Fruit fly (Drosophila melanogaster) whole organism, prepupa: ENCODE results near the gene CG4325.
A peak's percentile ranks its signal among the peaks of the same experiment; 100 is the strongest.

ENCODE experiments used
- Blimp-1 ChIP-seq: fragments of 200-800 bp; sonication (Bioruptor generic); optimal IDR thresholded peaks from 3 replicates; lab custom pipeline; 2017; ENCODE audit warnings: missing biosample characterization, missing genetic modification characterization, mild to moderate bottlenecking, moderate library complexity, missing genetic modification reagents
- CG10631 ChIP-seq: fragments of 200-800 bp; sonication (Bioruptor generic); optimal IDR thresholded peaks from 2 replicates; lab custom pipeline; 2016; ENCODE audit warnings: missing biosample characterization, missing genetic modification characterization
- CG10669 ChIP-seq: fragments of 200-800 bp; sonication (Bioruptor generic); optimal IDR thresholded peaks from 3 replicates; lab custom pipeline; 2018; ENCODE audit warnings: missing biosample characterization, mild to moderate bottlenecking, missing genetic modification characterization, moderate library complexity
- CG11294 ChIP-seq: fragments of 200-800 bp; sonication (Bioruptor generic); IDR thresholded peaks from 2 replicates; pipeline ENCODE4 v1.3.6; 2022; ENCODE audit warnings: missing biosample characterization, missing genetic modification characterization
- CG1621 ChIP-seq: fragments of 200-800 bp; sonication (Bioruptor generic); optimal IDR thresholded peaks from 3 replicates; lab custom pipeline; 2018; ENCODE audit warnings: missing biosample characterization, mild to moderate bottlenecking, missing genetic modification characterization
- CG16779 ChIP-seq: fragments of 200-800 bp; sonication (Bioruptor generic); optimal IDR thresholded peaks from 3 replicates; lab custom pipeline; 2017; ENCODE audit warnings: missing biosample characterization, mild to moderate bottlenecking, missing genetic modification characterization
- CG3032 ChIP-seq: fragments of 200-800 bp; optimal IDR thresholded peaks from 2 replicates; lab custom pipeline; 2019; ENCODE audit warnings: missing biosample characterization, mild to moderate bottlenecking, missing genetic modification characterization, moderate library complexity
- CG31627 ChIP-seq: fragments of 200-800 bp; sonication (Bioruptor generic); optimal IDR thresholded peaks from 3 replicates; lab custom pipeline; 2016; ENCODE audit warnings: missing biosample characterization, missing genetic modification characterization
- CG34406 ChIP-seq: fragments of 200-800 bp; sonication (Bioruptor generic); optimal IDR thresholded peaks from 3 replicates; lab custom pipeline; 2016; ENCODE audit warnings: missing biosample characterization, missing genetic modification characterization
- CG3919 ChIP-seq: fragments of 200-800 bp; sonication (Bioruptor generic); optimal IDR thresholded peaks from 3 replicates; lab custom pipeline; 2016; ENCODE audit warnings: missing biosample characterization, missing genetic modification characterization
- CG4318 ChIP-seq: fragments of 200-800 bp; sonication (Bioruptor generic); optimal IDR thresholded peaks from 3 replicates; lab custom pipeline; 2017; ENCODE audit warnings: missing biosample characterization, mild to moderate bottlenecking, missing genetic modification characterization
- CG6163 ChIP-seq: fragments of 200-800 bp; sonication (Bioruptor generic); IDR thresholded peaks from 3 replicates; pipeline ENCODE4 v1.3.6; 2022; ENCODE audit warnings: missing biosample characterization, missing genetic modification characterization
- CG6808 ChIP-seq: fragments of 200-800 bp; sonication (Bioruptor generic); optimal IDR thresholded peaks from 3 replicates; lab custom pipeline; 2017; ENCODE audit warnings: missing biosample characterization, missing genetic modification characterization, mild to moderate bottlenecking, moderate library complexity, missing genetic modification reagents
- CG6854 ChIP-seq: fragments of 200-800 bp; sonication (Bioruptor generic); optimal IDR thresholded peaks from 2 replicates; lab custom pipeline; 2017; ENCODE audit warnings: missing biosample characterization, mild to moderate bottlenecking, missing genetic modification characterization
- CG7368 ChIP-seq: fragments of 200-800 bp; sonication (Bioruptor generic); optimal IDR thresholded peaks from 3 replicates; lab custom pipeline; 2016; ENCODE audit warnings: missing biosample characterization, missing genetic modification characterization
- CG8119 ChIP-seq: fragments of 200-800 bp; sonication (Bioruptor generic); IDR thresholded peaks from 3 replicates; pipeline ENCODE4 v1.3.6; 2022; ENCODE audit warnings: missing biosample characterization, missing genetic modification characterization
- CG8632 ChIP-seq: fragments of 200-800 bp; sonication (Bioruptor generic); optimal IDR thresholded peaks from 3 replicates; lab custom pipeline; 2016; ENCODE audit warnings: missing biosample characterization, missing genetic modification characterization
- CG9139 ChIP-seq: fragments of 200-800 bp; sonication (Bioruptor generic); optimal IDR thresholded peaks from 3 replicates; lab custom pipeline; 2017; ENCODE audit warnings: missing biosample characterization, mild to moderate bottlenecking, missing genetic modification characterization
- Eip75B ChIP-seq: fragments of 200-800 bp; sonication (Bioruptor generic); optimal IDR thresholded peaks from 3 replicates; lab custom pipeline; 2016; ENCODE audit warnings: missing biosample characterization, missing genetic modification characterization
- Eip78C ChIP-seq: fragments of 200-800 bp; sonication (Bioruptor generic); peaks from one replicate; lab custom pipeline; 2016; ENCODE audit warnings: missing biosample characterization, missing genetic modification characterization
- Eip93F ChIP-seq: fragments of 200-800 bp; sonication (Bioruptor generic); optimal IDR thresholded peaks from 2 replicates; lab custom pipeline; 2016; ENCODE audit warnings: missing biosample characterization, mild to moderate bottlenecking, missing genetic modification characterization
- Ets21C ChIP-seq: fragments of 200-800 bp; sonication (Bioruptor generic); optimal IDR thresholded peaks from 3 replicates; lab custom pipeline; 2016; ENCODE audit warnings: missing biosample characterization, missing genetic modification characterization
- Ets96B ChIP-seq: fragments of 200-800 bp; optimal IDR thresholded peaks from 2 replicates; lab custom pipeline; 2019; ENCODE audit warnings: missing biosample characterization, mild to moderate bottlenecking, missing genetic modification characterization, moderate library complexity
- Gug ChIP-seq: fragments of 200-800 bp; sonication (Bioruptor generic); IDR thresholded peaks from 2 replicates; pipeline ENCODE4 v1.3.6; 2022; ENCODE audit warnings: missing biosample characterization, missing genetic modification characterization
- Hr38 ChIP-seq: sonication (Bioruptor generic); optimal IDR thresholded peaks from 2 replicates; lab custom pipeline; 2016; ENCODE audit warnings: missing biosample characterization, missing genetic modification characterization
- Hr39 ChIP-seq: fragments of 200-800 bp; sonication (Bioruptor generic); optimal IDR thresholded peaks from 2 replicates; lab custom pipeline; 2016; ENCODE audit warnings: missing biosample characterization, missing genetic modification characterization
- Hr4 ChIP-seq: fragments of 200-800 bp; sonication (Bioruptor generic); optimal IDR thresholded peaks from 3 replicates; lab custom pipeline; 2016; ENCODE audit warnings: missing biosample characterization, missing genetic modification characterization
- OdsH ChIP-seq: fragments of 200-800 bp; sonication (Bioruptor generic); optimal IDR thresholded peaks from 3 replicates; lab custom pipeline; 2016; ENCODE audit warnings: missing biosample characterization, missing genetic modification characterization
- Smox ChIP-seq: fragments of 200-800 bp; sonication (Bioruptor generic); optimal IDR thresholded peaks from 3 replicates; lab custom pipeline; 2016; ENCODE audit warnings: missing biosample characterization, missing genetic modification characterization
- Sox14 ChIP-seq: fragments of 200-800 bp; sonication (Bioruptor generic); optimal IDR thresholded peaks from 3 replicates; lab custom pipeline; 2016; ENCODE audit warnings: missing biosample characterization, missing genetic modification characterization
- Sox15 ChIP-seq: fragments of 200-800 bp; sonication (Bioruptor generic); optimal IDR thresholded peaks from 3 replicates; lab custom pipeline; 2016; ENCODE audit warnings: missing biosample characterization, missing genetic modification characterization
- acj6 ChIP-seq: fragments of 200-800 bp; sonication (Bioruptor generic); optimal IDR thresholded peaks from 3 replicates; lab custom pipeline; 2016; ENCODE audit warnings: missing biosample characterization, missing genetic modification characterization
- cyc ChIP-seq: fragments of 200-800 bp; sonication (Bioruptor generic); optimal IDR thresholded peaks from 3 replicates; lab custom pipeline; 2016; ENCODE audit warnings: missing biosample characterization, missing genetic modification characterization
- dsx ChIP-seq: fragments of 200-800 bp; optimal IDR thresholded peaks from 3 replicates; lab custom pipeline; 2019; ENCODE audit warnings: missing biosample characterization, mild to moderate bottlenecking, missing genetic modification characterization, moderate library complexity; ENCODE audit not compliant: poor library complexity, severe bottlenecking
- eg ChIP-seq: fragments of 200-800 bp; sonication (Bioruptor generic); IDR thresholded peaks from 3 replicates; pipeline ENCODE4 v1.3.6; 2022; ENCODE audit warnings: missing biosample characterization, missing genetic modification characterization
- esn ChIP-seq: fragments of 200-800 bp; sonication (Bioruptor generic); optimal IDR thresholded peaks from 2 replicates; lab custom pipeline; 2016; ENCODE audit warnings: missing biosample characterization, mild to moderate bottlenecking, missing genetic modification characterization, moderate library complexity
- fd59A ChIP-seq: fragments of 200-800 bp; sonication (Bioruptor generic); optimal IDR thresholded peaks from 2 replicates; lab custom pipeline; 2017; ENCODE audit warnings: missing biosample characterization, mild to moderate bottlenecking, missing genetic modification characterization, missing genetic modification reagents
- fkh ChIP-seq: fragments of 200-800 bp; sonication (Bioruptor generic); optimal IDR thresholded peaks from 3 replicates; lab custom pipeline; 2017; ENCODE audit warnings: missing biosample characterization, mild to moderate bottlenecking, missing genetic modification characterization, moderate library complexity
- lz ChIP-seq: fragments of 200-800 bp; sonication (Bioruptor generic); optimal IDR thresholded peaks from 3 replicates; lab custom pipeline; 2016; ENCODE audit warnings: missing biosample characterization, missing genetic modification characterization
- net ChIP-seq: fragments of 200-800 bp; sonication (Bioruptor generic); optimal IDR thresholded peaks from 3 replicates; lab custom pipeline; 2016; ENCODE audit warnings: missing biosample characterization, missing genetic modification characterization
- pdm3 ChIP-seq: fragments of 200-800 bp; sonication (Bioruptor generic); optimal IDR thresholded peaks from 3 replicates; lab custom pipeline; 2016; ENCODE audit warnings: missing biosample characterization, missing genetic modification characterization
- spab ChIP-seq: fragments of 200-800 bp; sonication (Bioruptor generic); optimal IDR thresholded peaks from 2 replicates; lab custom pipeline; 2017; ENCODE audit warnings: missing biosample characterization, mild to moderate bottlenecking, missing genetic modification characterization, missing genetic modification reagents
- ss ChIP-seq, 2 experiments: fragments of 200-800 bp; sonication (Bioruptor generic); optimal IDR thresholded peaks; 2 replicates in 1 of 2; 3 replicates in 1 of 2; lab custom pipeline; 2017 to 2018; ENCODE audit warnings: mild to moderate bottlenecking in 2 of 2, missing biosample characterization in 2 of 2, missing genetic modification characterization in 2 of 2, moderate library complexity in 1 of 2
- svp ChIP-seq: fragments of 200-800 bp; sonication (Bioruptor generic); peaks from one replicate; lab custom pipeline; 2016; ENCODE audit warnings: missing biosample characterization, missing genetic modification characterization
- topi ChIP-seq: fragments of 200-800 bp; sonication (Bioruptor generic); optimal IDR thresholded peaks from 3 replicates; lab custom pipeline; 2016; ENCODE audit warnings: missing biosample characterization, missing genetic modification characterization
- vri ChIP-seq: fragments of 200-800 bp; sonication (Bioruptor generic); optimal IDR thresholded peaks from 3 replicates; lab custom pipeline; 2016; ENCODE audit warnings: missing biosample characterization, mild to moderate bottlenecking, missing genetic modification characterization

The CG4325 gene

DNA sequence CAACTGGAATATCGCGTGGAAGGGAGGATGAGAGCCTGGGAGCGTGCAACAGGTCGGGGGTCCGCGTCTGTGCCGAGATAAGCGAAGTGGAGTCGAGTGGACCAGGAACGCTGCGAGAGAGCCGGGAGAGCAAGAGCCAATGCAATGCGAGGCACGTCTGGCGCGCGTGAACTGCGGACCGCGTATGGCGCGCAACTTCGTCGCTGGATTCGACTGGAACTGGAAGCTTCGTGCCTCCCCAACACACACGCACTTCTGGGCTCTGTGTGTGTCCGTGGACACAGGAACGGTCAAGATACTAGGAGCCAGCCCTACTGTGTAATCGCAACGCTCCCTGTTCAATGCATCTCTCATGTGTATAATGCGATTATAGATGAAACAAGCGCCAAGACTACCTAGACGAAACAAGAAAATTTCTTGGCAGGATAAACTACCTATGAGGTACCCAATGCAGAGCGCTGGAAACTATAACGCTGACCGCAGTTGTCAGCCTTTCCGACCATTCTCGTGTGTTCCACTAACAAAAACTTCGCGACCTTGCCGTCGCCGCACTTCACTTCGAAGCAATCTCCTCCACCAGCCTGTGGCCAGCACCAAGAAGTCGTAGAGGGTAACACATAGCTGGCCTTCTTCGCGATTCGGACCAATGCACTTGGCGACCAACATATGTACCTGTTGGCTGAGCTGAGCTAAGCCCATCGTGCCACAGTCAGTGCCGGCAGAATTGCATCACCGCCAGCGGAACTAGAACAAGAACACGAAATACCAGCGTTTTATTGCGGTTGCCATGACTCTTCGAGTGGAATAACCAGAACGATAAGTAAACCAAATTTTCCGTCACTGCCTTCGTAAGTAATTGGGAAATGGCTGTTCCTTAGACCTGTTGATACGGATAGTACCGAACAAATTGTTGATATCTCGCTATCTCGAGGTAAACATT lies 28.5 kb upstream of the CG4325 start, which contains the start of gene Rtca (continued):
- TF ChIP-seq acj6 = peak; percentile 87
- peak; percentile 93 for TF ChIP-seq Eip75B (GFP tag; lab: Kevin White, UChicago)
- peak; percentile 90 for TF ChIP-seq pdm3 (GFP tag; lab: Kevin White, UChicago)
- no peak for TF ChIP-seq Hr38 (GFP tag; lab: Kevin White, UChicago)
- peak; percentile 89 for TF ChIP-seq cyc (GFP tag; lab: Kevin White, UChicago)
- TF ChIP-seq Eip78C (GFP tag; lab: Kevin White, UChicago) = peak; percentile 97
- TF ChIP-seq Ets21C (GFP tag; lab: Kevin White, UChicago) = peak; percentile 80
- TF ChIP-seq vri (GFP tag; lab: Kevin White, UChicago) = peak; percentile 87
- peak; percentile 88 for TF ChIP-seq CG3919
- TF ChIP-seq Sox14 (GFP tag; lab: Kevin White, UChicago) = peak; percentile 91
- peak; percentile 89 for TF ChIP-seq CG6808 (GFP tag; lab: Kevin White, UChicago)
- TF ChIP-seq, all 60 proteins: peak for 57

DNA sequence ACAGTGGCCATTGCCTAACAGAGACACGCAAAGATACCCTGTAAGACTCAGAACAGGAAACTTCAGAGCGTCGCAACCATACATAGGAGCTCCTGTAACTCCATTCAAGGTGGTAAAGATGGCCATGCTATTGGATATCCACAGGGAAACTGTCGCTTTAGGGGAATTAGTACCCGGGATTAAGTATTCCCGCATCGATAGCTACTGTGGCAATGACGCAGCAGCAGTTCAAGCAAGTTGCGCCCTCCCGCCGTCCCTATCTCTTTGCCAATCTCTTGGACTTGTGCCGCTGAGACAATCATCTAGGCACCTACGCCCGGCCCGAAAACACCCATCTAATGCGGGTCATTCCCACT lies 27.1 kb upstream of the CG4325 start:
- TF ChIP-seq Hr39 = peak; percentile 43
- TF ChIP-seq Hr38 (GFP tag; lab: Kevin White, UChicago) = no peak
- no peak for TF ChIP-seq CG4318 (GFP tag; lab: Kevin White, UChicago)
- no peak for TF ChIP-seq CG11294 (GFP tag; lab: Robert Waterston, UW)
- no peak for TF ChIP-seq vri (GFP tag; lab: Kevin White, UChicago)
- no peak for TF ChIP-seq fd59A (GFP tag; lab: Kevin White, UChicago)
- TF ChIP-seq Eip75B (GFP tag; lab: Kevin White, UChicago) = peak; percentile 47
- no peak for TF ChIP-seq Hr4 (GFP tag; lab: Kevin White, UChicago)
- TF ChIP-seq CG10631 (GFP tag; lab: Kevin White, UChicago) = peak; percentile 43
- peak; percentile 57; the same call in 2 of the 3 replicates for TF ChIP-seq CG8119 (GFP tag; lab: Robert Waterston, UW)
- peak; percentile 23 for TF ChIP-seq CG31627 (GFP tag; lab: Kevin White, UChicago)
- peak; percentile 34 for TF ChIP-seq topi (GFP tag; lab: Kevin White, UChicago)
- TF ChIP-seq CG8632 (GFP tag; lab: Kevin White, UChicago) = no peak
- TF ChIP-seq Ets21C (GFP tag; lab: Kevin White, UChicago) = peak; percentile 1
- no peak for TF ChIP-seq CG6854 (GFP tag; lab: Kevin White, UChicago)
- peak; percentile 82 for TF ChIP-seq eg
- peak; percentile 22 for TF ChIP-seq Ets96B (tag; lab: Kevin White, UChicago)
- peak; percentile 2 for TF ChIP-seq lz
- peak; percentile 35 for TF ChIP-seq CG3032 (tag; lab: Kevin White, UChicago)
- no peak for TF ChIP-seq fkh (GFP tag; lab: Kevin White, UChicago)
- TF ChIP-seq Eip78C (GFP tag; lab: Kevin White, UChicago) = peak; percentile 67
- TF ChIP-seq svp = peak; percentile 82
- TF ChIP-seq dsx (GFP tag; lab: Kevin White, UChicago) = no peak
- no peak for TF ChIP-seq CG1621
- peak; percentile 38 for TF ChIP-seq CG10669 (GFP tag; lab: Kevin White, UChicago)
- TF ChIP-seq CG9139 (GFP tag; lab: Kevin White, UChicago) = peak; percentile 20
- no peak for TF ChIP-seq OdsH (GFP tag; lab: Kevin White, UChicago)
- TF ChIP-seq Gug (GFP tag; lab: Robert Waterston, UW) = peak; percentile 62
- TF ChIP-seq CG6163 (GFP tag; lab: Robert Waterston, UW) = peak; percentile 58; the same call in 1 of the 3 replicates
- peak; percentile 12 for TF ChIP-seq esn (GFP tag; lab: Kevin White, UChicago)
- peak; percentile 52 for TF ChIP-seq cyc (GFP tag; lab: Kevin White, UChicago)
- peak; percentile 42 for TF ChIP-seq net (GFP tag; lab: Kevin White, UChicago)
- no peak for TF ChIP-seq Blimp-1
- TF ChIP-seq spab (GFP tag; lab: Kevin White, UChicago) = no peak
- TF ChIP-seq ss (GFP tag; optimal IDR thresholded peaks at IDR 0.05; lab: Kevin White, UChicago) = peak in 1 of 2 experiments; percentile 46
- no peak for TF ChIP-seq CG16779
- peak; percentile 36 for TF ChIP-seq acj6
- no peak for TF ChIP-seq Eip93F
- TF ChIP-seq CG6808 (GFP tag; lab: Kevin White, UChicago) = peak; percentile 45
- no peak for TF ChIP-seq Sox15 (GFP tag; lab: Kevin White, UChicago)
- no peak for TF ChIP-seq Smox (GFP tag; lab: Kevin White, UChicago)
- no peak for TF ChIP-seq CG34406 (GFP tag; lab: Kevin White, UChicago)
- peak; percentile 50 for TF ChIP-seq CG7368 (GFP tag; lab: Kevin White, UChicago)
- TF ChIP-seq pdm3 (GFP tag; lab: Kevin White, UChicago) = peak; percentile 34
